Worm (Caenorhabditis elegans) whole organism, L1 larva: ENCODE results near the gene rpb-8.

Experiments used
- C04F5.9 ChIP-seq: sonication (generic microtip); optimal IDR thresholded peaks from 2 replicates; lab custom pipeline; 2016; ENCODE audit warnings: missing genetic modification characterization, missing compliant biosample characterization
- C16A3.4 ChIP-seq: fragments of 150-350 bp; optimal IDR thresholded peaks from 2 replicates; lab custom pipeline; 2014; ENCODE audit warnings: missing biosample characterization, missing genetic modification characterization
- aha-1 ChIP-seq: fragments of 150-350 bp; optimal IDR thresholded peaks from 2 replicates; lab custom pipeline; 2014; ENCODE audit warnings: missing biosample characterization, missing genetic modification characterization
- alr-1 ChIP-seq: fragments of 200-800 bp; sonication (Bioruptor generic); optimal IDR thresholded peaks from 2 replicates; lab custom pipeline; 2018; ENCODE audit warnings: borderline replicate concordance, mild to moderate bottlenecking, missing genetic modification characterization, missing compliant biosample characterization
- ceh-82 ChIP-seq, 3 experiments: fragments of 150-350 bp in 1 of 3; sonication (generic microtip) in 2 of 3; optimal IDR thresholded peaks; 2 replicates each; lab custom pipeline; 2014 to 2017; ENCODE audit warnings: missing biosample characterization in 3 of 3, missing genetic modification characterization in 3 of 3
- ceh-90 ChIP-seq: sonication (generic microtip); optimal IDR thresholded peaks from 2 replicates; lab custom pipeline; 2016; ENCODE audit warnings: missing genetic modification characterization, missing compliant biosample characterization
- efl-1 ChIP-seq, 4 experiments: fragments of 150-350 bp; optimal IDR thresholded peaks in 3 of 4; peaks in 1 of 4; 1 replicate in 1 of 4; 2 replicates in 3 of 4; lab custom pipeline; 2014; ENCODE audit warnings: missing biosample characterization in 2 of 4, missing genetic modification characterization in 2 of 4, missing genetic modification reagents in 2 of 4
- egl-27 ChIP-seq, 2 experiments: fragments of 150-350 bp in 1 of 2; sonication (generic microtip); optimal IDR thresholded peaks; 3 replicates each; lab custom pipeline; 2017 to 2018; ENCODE audit warnings: missing biosample characterization in 2 of 2, missing genetic modification characterization in 2 of 2, missing genetic modification reagents in 2 of 2
- elt-3 ChIP-seq, 6 experiments: fragments of 150-350 bp in 1 of 6; sonication (generic microtip); optimal IDR thresholded peaks; 2 replicates each; lab custom pipeline; 2017 to 2018; ENCODE audit warnings: missing biosample characterization in 6 of 6, missing genetic modification characterization in 6 of 6, inconsistent platforms in 1 of 6
- fkh-10 ChIP-seq: sonication (generic microtip); optimal IDR thresholded peaks from 2 replicates; lab custom pipeline; 2017; ENCODE audit warnings: missing biosample characterization, missing genetic modification reagents, missing genetic modification characterization
- grh-1 ChIP-seq: fragments of 200-800 bp; sonication (Bioruptor generic); IDR thresholded peaks from 2 replicates; pipeline ENCODE4 v1.3.6; 2022; ENCODE audit warnings: missing genetic modification reagents, missing genetic modification characterization, missing compliant biosample characterization
- hlh-17 ChIP-seq: fragments of 200-800 bp; sonication (Bioruptor generic); optimal IDR thresholded peaks from 2 replicates; lab custom pipeline; 2018; ENCODE audit warnings: missing genetic modification characterization, mild to moderate bottlenecking, missing compliant biosample characterization, moderate library complexity, borderline replicate concordance
- hlh-4 ChIP-seq: sonication (generic microtip); optimal IDR thresholded peaks from 2 replicates; lab custom pipeline; 2016; ENCODE audit warnings: mild to moderate bottlenecking, missing genetic modification characterization, missing compliant biosample characterization
- hpl-2 ChIP-seq: fragments of 150-350 bp; optimal IDR thresholded peaks from 2 replicates; lab custom pipeline; 2014; ENCODE audit warnings: missing biosample characterization, missing genetic modification reagents, missing genetic modification characterization
- lin-14 ChIP-seq: fragments of 200-800 bp; sonication (Bioruptor generic); optimal IDR thresholded peaks from 2 replicates; lab custom pipeline; 2018; ENCODE audit warnings: mild to moderate bottlenecking, missing genetic modification characterization, moderate library complexity, missing compliant biosample characterization
- lin-15B ChIP-seq: fragments of 150-350 bp; sonication (generic microtip); optimal IDR thresholded peaks from 3 replicates; lab custom pipeline; 2014; ENCODE audit warnings: missing biosample characterization, missing genetic modification characterization
- lin-39 ChIP-seq: fragments of 150-350 bp; optimal IDR thresholded peaks from 2 replicates; lab custom pipeline; 2014; ENCODE audit warnings: missing biosample characterization, missing genetic modification reagents, missing genetic modification characterization
- mep-1 ChIP-seq: fragments of 150-350 bp; optimal IDR thresholded peaks from 2 replicates; lab custom pipeline; 2014; ENCODE audit warnings: missing biosample characterization, missing genetic modification characterization
- nhr-19 ChIP-seq: fragments of 200-800 bp; sonication (Bioruptor generic); conservative IDR thresholded peaks from 2 replicates; pipeline ENCODE4 v1.3.6; 2022; ENCODE audit warnings: missing genetic modification characterization, missing compliant biosample characterization
- nhr-20 ChIP-seq: sonication (generic microtip); optimal IDR thresholded peaks from 2 replicates; lab custom pipeline; 2016; ENCODE audit warnings: mild to moderate bottlenecking, missing genetic modification characterization, missing compliant biosample characterization
- nhr-237 ChIP-seq: fragments of 150-350 bp; optimal IDR thresholded peaks from 2 replicates; lab custom pipeline; 2014; ENCODE audit warnings: missing biosample characterization, missing genetic modification characterization
- nhr-47 ChIP-seq: sonication (generic microtip); optimal IDR thresholded peaks from 2 replicates; lab custom pipeline; 2016; ENCODE audit warnings: mild to moderate bottlenecking, missing genetic modification characterization, moderate library complexity, missing compliant biosample characterization
- nhr-76 ChIP-seq: sonication (generic microtip); optimal IDR thresholded peaks from 2 replicates; lab custom pipeline; 2017; ENCODE audit warnings: missing biosample characterization, missing genetic modification characterization
- nhr-77 ChIP-seq: fragments of 150-350 bp; optimal IDR thresholded peaks from 2 replicates; lab custom pipeline; 2014; ENCODE audit warnings: missing biosample characterization, missing genetic modification characterization
- nhr-84 ChIP-seq: sonication (generic microtip); optimal IDR thresholded peaks from 2 replicates; lab custom pipeline; 2017; ENCODE audit warnings: missing biosample characterization, missing genetic modification characterization
- nhr-85 ChIP-seq: sonication (generic microtip); peaks from one replicate; lab custom pipeline; 2016; ENCODE audit warnings: missing genetic modification characterization, inconsistent platforms, missing compliant biosample characterization
- pag-3 ChIP-seq: sonication (generic microtip); optimal IDR thresholded peaks from 2 replicates; lab custom pipeline; 2017; ENCODE audit warnings: missing genetic modification characterization, mild to moderate bottlenecking, missing compliant biosample characterization, antibody characterized with exemption, borderline replicate concordance; ENCODE audit not compliant: insufficient read depth
- pqm-1 ChIP-seq: sonication (generic microtip); optimal IDR thresholded peaks from 3 replicates; lab custom pipeline; 2017; ENCODE audit warnings: missing biosample characterization, missing genetic modification characterization
- rnt-1 ChIP-seq: sonication (generic microtip); optimal IDR thresholded peaks from 2 replicates; lab custom pipeline; 2016; ENCODE audit warnings: mild to moderate bottlenecking, missing genetic modification characterization, moderate library complexity, missing compliant biosample characterization
- snpc-4 ChIP-seq: fragments of 150-350 bp; optimal IDR thresholded peaks from 2 replicates; lab custom pipeline; 2014; ENCODE audit warnings: missing biosample characterization, missing genetic modification characterization
- sup-37 ChIP-seq: fragments of 200-800 bp; sonication (Bioruptor generic); optimal IDR thresholded peaks from 2 replicates; lab custom pipeline; 2018; ENCODE audit warnings: mild to moderate bottlenecking, missing genetic modification characterization, missing compliant biosample characterization
- swsn-7 ChIP-seq: sonication (generic microtip); optimal IDR thresholded peaks from 2 replicates; lab custom pipeline; 2016; ENCODE audit warnings: missing genetic modification characterization, missing compliant biosample characterization
- unc-62 ChIP-seq: fragments of 150-350 bp; optimal IDR thresholded peaks from 2 replicates; lab custom pipeline; 2014; ENCODE audit warnings: missing biosample characterization, missing genetic modification reagents, missing genetic modification characterization
- unc-98 ChIP-seq: fragments of 200-800 bp; sonication (Bioruptor generic); IDR thresholded peaks from 2 replicates; pipeline ENCODE4 v1.3.6; 2022; ENCODE audit warnings: missing genetic modification characterization, missing compliant biosample characterization
- vab-15 ChIP-seq: sonication (generic microtip); optimal IDR thresholded peaks from 2 replicates; lab custom pipeline; 2017; ENCODE audit warnings: missing genotype, mild to moderate bottlenecking, missing genetic modification characterization, missing compliant biosample characterization
- ztf-11 ChIP-seq, 2 experiments: sonication (generic microtip); optimal IDR thresholded peaks; 2 replicates each; lab custom pipeline; 2016 to 2017; ENCODE audit warnings: missing genetic modification characterization in 2 of 2, missing biosample characterization in 1 of 2, missing compliant biosample characterization in 1 of 2
- ztf-4 ChIP-seq: fragments of 150-350 bp; optimal IDR thresholded peaks from 2 replicates; lab custom pipeline; 2014; ENCODE audit warnings: missing biosample characterization, missing genetic modification characterization

The rpb-8 gene

ce11 chrIII:4962393-4962792 lies 44.6 kb upstream of the rpb-8 start, which contains the start of gene vps-22:
Gene vps-22, minus strand, starts transcription at chrIII:4962493.
- TF ChIP-seq sup-37: no peak
- TF ChIP-seq pqm-1 (tag; lab: Kevin White, UChicago): no peak
- TF ChIP-seq lin-15B (tag; lab: Kevin White, UChicago): no peak
- no peak for TF ChIP-seq mep-1 (tag; lab: Kevin White, UChicago)
- no peak for TF ChIP-seq nhr-20 (tag; lab: Kevin White, UChicago)
- TF ChIP-seq nhr-237: no peak
- TF ChIP-seq nhr-84 (tag; lab: Kevin White, UChicago): no peak
- TF ChIP-seq unc-62 (GFP tag; lab: Kevin White, UChicago): no peak
- TF ChIP-seq egl-27 (tag; optimal IDR thresholded peaks at IDR 0.05; lab: Kevin White, UChicago): no peak
- TF ChIP-seq ztf-11 (tag; optimal IDR thresholded peaks at IDR 0.05; lab: Kevin White, UChicago): no peak
- TF ChIP-seq ztf-4 (tag; lab: Kevin White, UChicago): no peak
- no peak for TF ChIP-seq alr-1 (tag; lab: Kevin White, UChicago)
- TF ChIP-seq, all 84 proteins: peak for 0

ce11 chrIII:4961281-4961680 lies 43.5 kb upstream of the rpb-8 start:
- no peak for TF ChIP-seq C16A3.4 (tag; lab: Kevin White, UChicago)
- no peak for TF ChIP-seq efl-1 (optimal IDR thresholded peaks at IDR 0.05; lab: Kevin White, UChicago)
- peak in 1 of 2 experiments; percentile 26 for TF ChIP-seq efl-1 (GFP tag; optimal IDR thresholded peaks at IDR 0.05 in 1 of 2; lab: Kevin White, UChicago)

- no peak for TF ChIP-seq unc-62 (GFP tag; lab: Kevin White, UChicago)
- no peak for TF ChIP-seq hlh-17 (GFP tag; lab: Kevin White, UChicago)
- no peak for TF ChIP-seq vab-15
- no peak for TF ChIP-seq nhr-76 (tag; lab: Kevin White, UChicago)
- no peak for TF ChIP-seq ceh-90
- TF ChIP-seq nhr-19: no peak
- no peak for TF ChIP-seq C04F5.9 (tag; lab: Kevin White, UChicago)
- TF ChIP-seq lin-14 (GFP tag; lab: Kevin White, UChicago): no peak
- no peak for TF ChIP-seq nhr-84 (tag; lab: Kevin White, UChicago)
- TF ChIP-seq, all 84 proteins: peak for 0
These were observed 42.4 kb upstream of the rpb-8 start, which contains the start of gene C27F2.4 for ce11 chrIII:4960204-4960603. Gene C27F2.4, minus strand, starts transcription at chrIII:4960304.

ce11 chrIII:4956566-4956965 lies 38.8 kb upstream of the rpb-8 start, which contains the start of gene C26E6.1:
Gene C26E6.1, plus strand, starts transcription at chrIII:4956866.
- no peak for TF ChIP-seq lin-15B (tag; lab: Kevin White, UChicago)
- TF ChIP-seq ceh-82 (tag; optimal IDR thresholded peaks at IDR 0.05; lab: Kevin White, UChicago): no peak
- TF ChIP-seq pag-3 (tag; lab: Kevin White, UChicago): no peak
- no peak for TF ChIP-seq nhr-85 (tag; lab: Kevin White, UChicago)
- TF ChIP-seq fkh-10: no peak
- TF ChIP-seq nhr-47 (tag; lab: Kevin White, UChicago): no peak
- TF ChIP-seq lin-39 (tag; lab: Kevin White, UChicago): no peak
- TF ChIP-seq swsn-7 (tag; lab: Kevin White, UChicago): no peak
- TF ChIP-seq rnt-1 (tag; lab: Kevin White, UChicago): no peak
- no peak for TF ChIP-seq grh-1 (GFP tag; lab: Robert Waterston, UW)
- no peak for TF ChIP-seq snpc-4 (tag; lab: Kevin White, UChicago)
- no peak for TF ChIP-seq aha-1
- no peak for TF ChIP-seq hlh-17 (GFP tag; lab: Kevin White, UChicago)
- no peak for TF ChIP-seq hpl-2 (GFP tag; lab: Kevin White, UChicago)
- TF ChIP-seq hlh-4 (tag; lab: Kevin White, UChicago): no peak
- TF ChIP-seq alr-1 (tag; lab: Kevin White, UChicago): no peak
- no peak for TF ChIP-seq unc-98 (GFP tag; lab: Robert Waterston, UW)
- no peak for TF ChIP-seq nhr-77
- TF ChIP-seq elt-3 (tag; optimal IDR thresholded peaks at IDR 0.05; lab: Kevin White, UChicago): no peak
